Worm (Caenorhabditis elegans) whole organism, L4/young adult: ENCODE measurements around the gene C49C3.4.

Source experiments
- W03F9.2 ChIP-seq: fragments of 150-350 bp; optimal IDR thresholded peaks from 2 replicates; lab custom pipeline; 2014; ENCODE audit warnings: missing biosample characterization, missing genetic modification characterization
- him-1 ChIP-seq: sonication (generic microtip); optimal IDR thresholded peaks from 2 replicates; lab custom pipeline; 2016; ENCODE audit warnings: missing genotype, missing genetic modification reagents, missing genetic modification characterization, missing compliant biosample characterization

DNA sequence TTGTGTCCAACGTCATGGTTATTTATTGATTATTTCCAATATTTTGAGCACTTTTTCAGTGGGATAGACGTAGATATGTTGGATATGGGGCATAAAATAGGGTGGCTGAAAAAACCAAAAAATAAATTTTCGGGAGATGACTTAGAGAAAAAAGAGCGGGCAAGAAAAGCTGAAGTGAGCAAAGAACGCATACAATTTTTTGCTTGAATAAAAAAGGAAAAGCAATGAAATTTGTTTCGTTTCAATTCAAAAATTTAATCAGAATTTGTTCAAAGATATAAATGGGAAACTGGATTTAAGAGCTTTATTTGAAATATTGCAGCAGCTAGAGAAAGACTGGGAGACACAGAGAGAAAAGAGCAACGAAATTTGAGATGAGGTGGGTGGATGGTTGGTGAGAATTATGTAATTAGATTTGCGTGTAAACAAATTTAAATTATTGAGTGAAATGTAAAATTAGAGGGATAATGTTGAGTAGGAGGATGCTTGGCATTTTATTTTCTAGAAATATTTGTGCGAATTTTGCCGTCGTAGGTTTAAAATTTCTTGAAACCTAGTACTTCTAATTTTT lies 28.9 kb upstream of the C49C3.4 start, which contains the start of the genes T28F3.11 and slc-17.4:
- no peak for TF ChIP-seq him-1 (tag; lab: Kevin White, UChicago)
- no peak for TF ChIP-seq W03F9.2
